Worm (Caenorhabditis elegans) whole organism, L2 larva: ENCODE data around the gene R03D7.15.
"Not testable (repeated sequence)": the region's sequence is repeated elsewhere in the genome, so short reads cannot be mapped to it uniquely, and the experiment has no call there.

Experiments used
- F13H6.1 ChIP-seq: sonication (generic microtip); optimal IDR thresholded peaks from 2 replicates; lab custom pipeline; 2016; ENCODE audit warnings: missing genetic modification characterization, missing compliant biosample characterization
- Y55F3AM.14 ChIP-seq: fragments of 200-800 bp; sonication (Bioruptor generic); optimal IDR thresholded peaks from 2 replicates; lab custom pipeline; 2018; ENCODE audit warnings: mild to moderate bottlenecking, missing genetic modification characterization, missing compliant biosample characterization
- aly-2 ChIP-seq: fragments of 150-350 bp; optimal IDR thresholded peaks from 2 replicates; lab custom pipeline; 2014; ENCODE audit warnings: missing biosample characterization, missing genetic modification characterization
- blmp-1 ChIP-seq: sonication (generic microtip); optimal IDR thresholded peaks from 2 replicates; lab custom pipeline; 2017; ENCODE audit warnings: missing genetic modification characterization, mild to moderate bottlenecking, missing compliant biosample characterization, antibody characterized with exemption, moderate library complexity; ENCODE audit not compliant: insufficient read depth
- ceh-16 ChIP-seq: fragments of 150-350 bp; optimal IDR thresholded peaks from 2 replicates; lab custom pipeline; 2014; ENCODE audit warnings: missing biosample characterization, missing genetic modification characterization
- crh-2 ChIP-seq: sonication (generic microtip); optimal IDR thresholded peaks from 2 replicates; lab custom pipeline; 2017; ENCODE audit warnings: missing biosample characterization, missing genetic modification characterization
- dmd-4 ChIP-seq: sonication (generic microtip); optimal IDR thresholded peaks from 2 replicates; lab custom pipeline; 2017; ENCODE audit warnings: missing biosample characterization, missing genetic modification characterization
- egl-27 ChIP-seq: sonication (generic microtip); optimal IDR thresholded peaks from 3 replicates; lab custom pipeline; 2017; ENCODE audit warnings: missing biosample characterization, missing genetic modification reagents, missing genetic modification characterization
- elt-1 ChIP-seq: fragments of 150-350 bp; optimal IDR thresholded peaks from 2 replicates; lab custom pipeline; 2014; ENCODE audit warnings: missing biosample characterization, missing genetic modification characterization
- lin-11 ChIP-seq: fragments of 150-350 bp; sonication (generic microtip); optimal IDR thresholded peaks from 2 replicates; lab custom pipeline; 2014; ENCODE audit warnings: missing biosample characterization, missing genetic modification characterization, inconsistent platforms, mixed read lengths
- lin-13 ChIP-seq: fragments of 150-350 bp; optimal IDR thresholded peaks from 2 replicates; lab custom pipeline; 2014; ENCODE audit warnings: missing biosample characterization, missing genetic modification reagents, missing genetic modification characterization
- lin-39 ChIP-seq: fragments of 150-350 bp; optimal IDR thresholded peaks from 2 replicates; lab custom pipeline; 2014; ENCODE audit warnings: missing biosample characterization, missing genetic modification reagents, missing genetic modification characterization
- lsy-2 ChIP-seq, 2 experiments: fragments of 150-350 bp in 1 of 2; sonication (generic microtip) in 1 of 2; optimal IDR thresholded peaks; 2 replicates each; lab custom pipeline; 2014 to 2017; ENCODE audit warnings: missing biosample characterization in 2 of 2, missing genetic modification characterization in 2 of 2
- mdl-1 ChIP-seq, 2 experiments: fragments of 150-350 bp in 1 of 2; sonication (generic microtip) in 1 of 2; optimal IDR thresholded peaks; 2 replicates each; lab custom pipeline; 2017; ENCODE audit warnings: missing biosample characterization in 2 of 2, missing genetic modification characterization in 2 of 2
- nhr-10 ChIP-seq: sonication (generic microtip); optimal IDR thresholded peaks from 2 replicates; lab custom pipeline; 2017; ENCODE audit warnings: missing biosample characterization, missing genetic modification characterization
- nhr-11 ChIP-seq: fragments of 150-350 bp; optimal IDR thresholded peaks from 2 replicates; lab custom pipeline; 2014; ENCODE audit warnings: missing biosample characterization, missing genetic modification characterization
- nhr-12 ChIP-seq: fragments of 150-350 bp; optimal IDR thresholded peaks from 2 replicates; lab custom pipeline; 2014; ENCODE audit warnings: missing biosample characterization, missing genetic modification characterization
- nhr-129 ChIP-seq: fragments of 150-350 bp; optimal IDR thresholded peaks from 2 replicates; lab custom pipeline; 2014; ENCODE audit warnings: missing biosample characterization, missing genetic modification characterization
- nhr-21 ChIP-seq: fragments of 150-350 bp; optimal IDR thresholded peaks from 2 replicates; lab custom pipeline; 2014; ENCODE audit warnings: missing biosample characterization, missing genetic modification characterization
- nhr-237 ChIP-seq: fragments of 150-350 bp; optimal IDR thresholded peaks from 2 replicates; lab custom pipeline; 2014; ENCODE audit warnings: missing biosample characterization, missing genetic modification characterization
- nhr-25 ChIP-seq: fragments of 150-350 bp; sonication (generic microtip); optimal IDR thresholded peaks from 3 replicates; lab custom pipeline; 2014; ENCODE audit warnings: missing biosample characterization, missing genetic modification characterization
- nhr-6 ChIP-seq: fragments of 150-350 bp; optimal IDR thresholded peaks from 2 replicates; lab custom pipeline; 2014; ENCODE audit warnings: missing biosample characterization, missing genetic modification characterization
- nhr-77 ChIP-seq: fragments of 150-350 bp; optimal IDR thresholded peaks from 2 replicates; lab custom pipeline; 2014; ENCODE audit warnings: missing biosample characterization, missing genetic modification characterization
- skn-1 ChIP-seq: sonication (generic microtip); optimal IDR thresholded peaks from 2 replicates; lab custom pipeline; 2017; ENCODE audit warnings: missing biosample characterization, missing genetic modification characterization
- sma-3 ChIP-seq: sonication (generic microtip); optimal IDR thresholded peaks from 2 replicates; lab custom pipeline; 2016; ENCODE audit warnings: missing genetic modification reagents, missing genetic modification characterization, missing compliant biosample characterization
- sma-9 ChIP-seq, 2 experiments: fragments of 150-350 bp in 1 of 2; sonication (generic microtip) in 1 of 2; optimal IDR thresholded peaks; 2 replicates each; lab custom pipeline; 2014 to 2016; ENCODE audit warnings: missing genetic modification characterization in 2 of 2, mild to moderate bottlenecking in 1 of 2, missing biosample characterization in 1 of 2, missing compliant biosample characterization in 1 of 2, missing genetic modification reagents in 1 of 2, moderate library complexity in 1 of 2
- snpc-4 ChIP-seq: fragments of 150-350 bp; optimal IDR thresholded peaks from 2 replicates; lab custom pipeline; 2014; ENCODE audit warnings: missing biosample characterization, missing genetic modification characterization
- unc-39 ChIP-seq: fragments of 150-350 bp; optimal IDR thresholded peaks from 2 replicates; lab custom pipeline; 2014; ENCODE audit warnings: missing biosample characterization, missing genetic modification characterization
- unc-55 ChIP-seq: fragments of 150-350 bp; sonication (generic microtip); optimal IDR thresholded peaks from 3 replicates; lab custom pipeline; 2014; ENCODE audit warnings: missing biosample characterization, missing genetic modification reagents, missing genetic modification characterization
- unc-62 ChIP-seq: fragments of 150-350 bp; optimal IDR thresholded peaks from 2 replicates; lab custom pipeline; 2014; ENCODE audit warnings: missing biosample characterization, missing genetic modification reagents, missing genetic modification characterization
- zag-1 ChIP-seq: fragments of 150-350 bp; optimal IDR thresholded peaks from 2 replicates; lab custom pipeline; 2014; ENCODE audit warnings: missing biosample characterization, missing genetic modification characterization
- ztf-4 ChIP-seq: fragments of 150-350 bp; optimal IDR thresholded peaks from 2 replicates; lab custom pipeline; 2014; ENCODE audit warnings: missing biosample characterization, missing genetic modification characterization

The R03D7.15 gene

DNA sequence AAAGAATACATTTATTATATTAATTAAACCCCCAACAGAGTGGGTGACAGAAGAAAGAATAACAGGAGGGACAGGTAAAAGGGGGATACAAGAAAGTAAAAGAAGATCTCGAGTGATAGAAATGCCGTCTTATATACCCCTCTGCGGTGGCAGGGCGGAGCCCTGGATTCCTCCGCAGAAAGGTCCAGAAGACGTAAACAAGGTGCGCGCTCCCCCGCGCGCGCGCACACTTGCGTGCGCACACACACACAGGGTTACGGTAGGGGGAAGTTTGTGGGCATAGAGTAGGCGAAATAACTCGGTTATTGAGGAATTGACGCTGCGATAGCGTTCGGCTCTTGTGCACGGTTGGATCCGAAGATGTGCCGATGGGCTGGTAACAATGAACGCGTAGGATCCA lies at the start of gene R03D7.15:
Gene R03D7.15 (plus strand): TSS at position 299 of the 400 bp plus-strand sequence.
- TF ChIP-seq unc-62 (GFP tag; lab: Kevin White, UChicago); snpc-4 (tag; lab: Kevin White, UChicago); unc-39 (tag; lab: Kevin White, UChicago): not testable (repeated sequence)
- TF ChIP-seq, all 48 proteins: peak for 0; not testable (repeated sequence) for 48

DNA sequence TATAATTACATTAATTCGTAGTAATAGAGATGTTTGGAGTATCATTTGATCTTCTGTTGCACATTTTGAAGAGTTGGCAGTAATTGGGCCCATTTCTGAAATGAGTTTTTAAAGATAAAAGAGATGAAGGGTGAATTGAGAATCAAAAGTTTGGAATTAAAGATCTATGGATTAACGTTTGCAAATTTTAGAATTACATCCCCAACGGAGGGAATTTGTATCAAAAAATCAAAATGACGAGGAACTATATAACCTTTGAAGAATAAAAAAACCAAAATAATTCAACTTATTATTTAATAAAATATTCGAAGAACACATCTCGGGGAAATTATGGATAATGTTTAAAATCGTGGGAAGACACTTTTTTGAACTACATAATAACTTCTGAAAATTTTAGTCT lies 47.0 kb upstream of the R03D7.15 start, which contains the start of gene sra-10:
Gene sra-10 (minus strand): TSS at position 101 of the 400 bp plus-strand sequence.
- no peak for TF ChIP-seq nhr-10 (tag; lab: Kevin White, UChicago)
- no peak for TF ChIP-seq F13H6.1 (tag; lab: Kevin White, UChicago)
- no peak for TF ChIP-seq lin-11 (tag; lab: Kevin White, UChicago)
- TF ChIP-seq zag-1 (tag; lab: Kevin White, UChicago): no peak
- no peak for TF ChIP-seq nhr-21 (tag; lab: Kevin White, UChicago)
- TF ChIP-seq aly-2 (tag; lab: Kevin White, UChicago): no peak
- no peak for TF ChIP-seq elt-1 (tag; lab: Kevin White, UChicago)
- TF ChIP-seq blmp-1: no peak
- no peak for TF ChIP-seq skn-1
- TF ChIP-seq ceh-16: no peak
- no peak for TF ChIP-seq nhr-237 (tag; lab: Kevin White, UChicago)
- TF ChIP-seq lin-13 (GFP tag; lab: Kevin White, UChicago): no peak
- TF ChIP-seq lin-39 (tag; lab: Kevin White, UChicago): no peak
- no peak for TF ChIP-seq dmd-4
- no peak for TF ChIP-seq unc-39 (tag; lab: Kevin White, UChicago)
- TF ChIP-seq nhr-77: no peak
- TF ChIP-seq ztf-4: no peak
- TF ChIP-seq lsy-2 (tag; optimal IDR thresholded peaks at IDR 0.05; lab: Kevin White, UChicago): no peak
- no peak for TF ChIP-seq sma-9 (GFP tag; optimal IDR thresholded peaks at IDR 0.05; lab: Kevin White, UChicago)
- no peak for TF ChIP-seq sma-9 (tag; optimal IDR thresholded peaks at IDR 0.05; lab: Kevin White, UChicago)
- TF ChIP-seq Y55F3AM.14 (GFP tag; lab: Kevin White, UChicago): no peak

DNA sequence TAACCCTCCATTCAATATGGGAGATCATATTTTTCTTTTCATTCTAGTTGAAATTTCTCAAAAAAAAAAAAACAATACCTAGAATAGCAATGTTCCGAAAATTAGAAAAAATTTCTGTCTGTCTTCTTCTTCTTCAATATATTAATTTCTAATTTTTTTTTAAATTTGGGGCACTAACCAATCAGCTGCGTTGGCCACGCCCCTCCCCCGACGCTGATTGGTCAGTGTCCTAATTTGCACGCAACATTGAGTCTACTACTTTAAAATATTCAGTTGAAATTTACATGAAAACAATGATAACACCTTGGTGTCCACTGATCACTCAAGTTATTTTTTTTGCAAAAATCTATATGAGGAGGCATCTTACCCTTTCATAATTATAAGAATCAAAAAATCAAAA lies 46.1 kb upstream of the R03D7.15 start:
- TF ChIP-seq sma-9 (GFP tag; optimal IDR thresholded peaks at IDR 0.05; lab: Kevin White, UChicago): no peak
- no peak for TF ChIP-seq sma-9 (tag; optimal IDR thresholded peaks at IDR 0.05; lab: Kevin White, UChicago)
- no peak for TF ChIP-seq nhr-11
- TF ChIP-seq egl-27 (tag; lab: Kevin White, UChicago): no peak
- TF ChIP-seq lin-39 (tag; lab: Kevin White, UChicago): no peak
- no peak for TF ChIP-seq mdl-1 (tag; optimal IDR thresholded peaks at IDR 0.05; lab: Kevin White, UChicago)
- TF ChIP-seq skn-1: no peak

DNA sequence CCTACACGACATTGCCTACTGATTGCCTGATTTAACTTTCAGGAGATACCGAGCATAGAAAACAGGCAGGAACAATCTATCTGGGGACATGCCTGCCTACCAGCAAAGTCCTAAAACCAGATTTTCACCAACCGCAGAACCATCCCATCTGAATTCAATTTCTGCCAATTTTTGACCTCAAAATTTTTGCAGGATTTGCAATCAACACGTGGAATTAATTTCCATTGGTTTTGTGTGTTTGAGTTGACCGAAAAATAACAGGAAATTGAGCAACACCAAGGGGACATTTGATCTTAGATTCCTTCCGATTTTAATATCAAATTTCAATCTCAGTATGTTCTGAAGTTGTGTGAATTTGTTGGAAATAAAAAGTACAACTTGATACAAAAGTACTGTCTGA lies 43.0 kb upstream of the R03D7.15 start:
- no peak for TF ChIP-seq nhr-12 (tag; lab: Kevin White, UChicago)
- TF ChIP-seq nhr-25 (tag; lab: Kevin White, UChicago): no peak
- TF ChIP-seq nhr-129: no peak

DNA sequence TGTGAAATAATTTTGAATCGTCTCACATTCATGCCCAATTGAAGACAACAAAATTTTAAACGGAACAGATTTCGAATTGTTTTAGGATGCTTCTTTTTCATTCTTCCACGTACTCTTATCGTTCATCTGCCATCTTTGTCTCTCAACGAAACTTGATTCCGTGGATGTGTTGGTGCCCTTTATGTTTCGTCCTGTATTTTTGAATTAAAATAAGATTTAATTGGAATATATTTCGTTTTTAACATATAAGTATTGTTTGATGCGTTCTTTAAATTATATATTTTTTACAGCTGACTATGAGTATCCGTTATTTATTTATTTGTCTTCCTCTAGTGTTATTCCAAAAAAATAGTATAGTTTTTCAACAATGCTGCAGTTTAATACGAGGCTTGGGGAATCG lies 39.9 kb upstream of the R03D7.15 start, which contains the start of gene gly-1:
Gene gly-1 (minus strand): TSS at position 101 of the 400 bp plus-strand sequence.
- no peak for TF ChIP-seq nhr-10 (tag; lab: Kevin White, UChicago)
- TF ChIP-seq ztf-4: no peak
- TF ChIP-seq egl-27 (tag; lab: Kevin White, UChicago): no peak
- TF ChIP-seq aly-2 (tag; lab: Kevin White, UChicago): no peak
- TF ChIP-seq nhr-6 (tag; lab: Kevin White, UChicago): no peak
- no peak for TF ChIP-seq sma-3 (GFP tag; lab: Kevin White, UChicago)
- no peak for TF ChIP-seq nhr-21 (tag; lab: Kevin White, UChicago)
- TF ChIP-seq nhr-11: no peak
- TF ChIP-seq unc-55 (GFP tag; lab: Kevin White, UChicago): no peak
- no peak for TF ChIP-seq Y55F3AM.14 (GFP tag; lab: Kevin White, UChicago)
- TF ChIP-seq lin-11 (tag; lab: Kevin White, UChicago): no peak
- no peak for TF ChIP-seq crh-2 (tag; lab: Kevin White, UChicago)
- TF ChIP-seq snpc-4 (tag; lab: Kevin White, UChicago): no peak
